Worm (Caenorhabditis elegans): Measurements from ENCODE around the gene srx-63.

- no peak for TF ChIP-seq unc-39 (tag; optimal IDR thresholded peaks at IDR 0.05)
- TF ChIP-seq R02D3.7 (tag; optimal IDR thresholded peaks at IDR 0.05): no peak
- TF ChIP-seq tra-1 (GFP tag; IDR thresholded peaks at IDR 0.05): no peak
Observed at ce11 chrV:3884550-3884949, 46.9 kb upstream of the srx-63 start.
